Fruit fly (Drosophila melanogaster): ENCODE results near the gene CG3819.
A peak's percentile ranks its signal among the peaks of the same experiment; 100 is the strongest.

CG3819 gene

dm6 chr3L:18890283-18891175, 31.4 kb downstream of the CG3819 start, which contains the start of gene CG3961 (continued):
- TF ChIP-seq CG13296 (GFP tag; optimal IDR thresholded peaks at IDR 0.05) = peak; percentile 97
- TF ChIP-seq klu (GFP tag; IDR thresholded peaks at IDR 0.05) = peak; percentile 91
- no peak for TF ChIP-seq p53 (GFP tag; optimal IDR thresholded peaks at IDR 0.05)
- peak; percentile 97 for TF ChIP-seq CG16815 (GFP tag; optimal IDR thresholded peaks at IDR 0.05)
- peak; percentile 82 for TF ChIP-seq mam (GFP tag; optimal IDR thresholded peaks at IDR 0.05)
- TF ChIP-seq CG14014 (GFP tag; IDR thresholded peaks at IDR 0.05) = peak; percentile 88
- TF ChIP-seq YL-1 (GFP tag; optimal IDR thresholded peaks at IDR 0.05) = peak; percentile 88
- TF ChIP-seq Myb (GFP tag; optimal IDR thresholded peaks at IDR 0.05) = peak; percentile 58
- TF ChIP-seq CG9876 (GFP tag; optimal IDR thresholded peaks at IDR 0.05) = peak; percentile 57
- TF ChIP-seq Bteb2 (GFP tag; optimal IDR thresholded peaks at IDR 0.05) = peak; percentile 91
- TF ChIP-seq Mrtf (GFP tag; IDR thresholded peaks at IDR 0.05) = peak; percentile 84; the same call in 1 of the 3 replicates
- TF ChIP-seq bab2 (GFP tag; optimal IDR thresholded peaks at IDR 0.05) = peak; percentile 93
- TF ChIP-seq wor (GFP tag; IDR thresholded peaks at IDR 0.05) = peak; percentile 95
- TF ChIP-seq BEAF-32 (GFP tag; optimal IDR thresholded peaks at IDR 0.05) = peak; percentile 18
- TF ChIP-seq TFAM (GFP tag; optimal IDR thresholded peaks at IDR 0.05) = peak; percentile 88
- peak; percentile 86 for TF ChIP-seq Deaf1 (tag; optimal IDR thresholded peaks at IDR 0.05)
- TF ChIP-seq PHDP (tag; optimal IDR thresholded peaks at IDR 0.05) = peak; percentile 97
- TF ChIP-seq grau (tag; optimal IDR thresholded peaks at IDR 0.05) = peak; percentile 98
- TF ChIP-seq Rfx (GFP tag; IDR thresholded peaks at IDR 0.05) = peak; percentile 82; the same call in 1 of the 2 replicates
- peak; percentile 84 for TF ChIP-seq CG4854 (GFP tag; optimal IDR thresholded peaks at IDR 0.05)
- peak; percentile 83 for TF ChIP-seq CHES-1-like (GFP tag; optimal IDR thresholded peaks at IDR 0.05)
- peak; percentile 59 for TF ChIP-seq tx (GFP tag; optimal IDR thresholded peaks at IDR 0.05)
- TF ChIP-seq Doc3 (GFP tag; IDR thresholded peaks at IDR 0.05; ENCODE audit: partially characterized antibody) = no peak
- TF ChIP-seq salm (tag; optimal IDR thresholded peaks at IDR 0.05) = peak; percentile 97
- TF ChIP-seq MBD-R2 (GFP tag; IDR thresholded peaks at IDR 0.05) = peak; percentile 44; the same call in 1 of the 2 replicates
- TF ChIP-seq Ravus (GFP tag; IDR thresholded peaks at IDR 0.05) = peak; percentile 71
- TF ChIP-seq CG15269 (tag; optimal IDR thresholded peaks at IDR 0.05) = peak; percentile 97
- no peak for TF ChIP-seq pfk (GFP tag; optimal IDR thresholded peaks at IDR 0.05)
- TF ChIP-seq unc-4 (GFP tag; IDR thresholded peaks at IDR 0.05; ENCODE audit: partially characterized antibody) = no peak
- peak; percentile 89 for TF ChIP-seq CG6654 (GFP tag; optimal IDR thresholded peaks at IDR 0.05)
- TF ChIP-seq disco-r (GFP tag; optimal IDR thresholded peaks at IDR 0.05) = peak; percentile 68
- peak; percentile 77 for TF ChIP-seq fu2 (GFP tag; optimal IDR thresholded peaks at IDR 0.05)
- TF ChIP-seq CG17361 (GFP tag; IDR thresholded peaks at IDR 0.05) = peak; percentile 100
- peak; percentile 97 for TF ChIP-seq Blimp-1 (GFP tag; optimal IDR thresholded peaks at IDR 0.05)
- TF ChIP-seq wek (GFP tag; optimal IDR thresholded peaks at IDR 0.05) = peak; percentile 67
- TF ChIP-seq CG4328 (GFP tag; optimal IDR thresholded peaks at IDR 0.05) = peak; percentile 96
- no peak for TF ChIP-seq cad (GFP tag; optimal IDR thresholded peaks at IDR 0.05)
- no peak; the same call in 1 of the 2 replicates for TF ChIP-seq amos (GFP tag; IDR thresholded peaks at IDR 0.05; ENCODE audit: partially characterized antibody)
- peak; percentile 95 for TF ChIP-seq Lhr (GFP tag; optimal IDR thresholded peaks at IDR 0.05)
- TF ChIP-seq chn (GFP tag; optimal IDR thresholded peaks at IDR 0.05) = peak; percentile 92
- TF ChIP-seq jigr1 (GFP tag; IDR thresholded peaks at IDR 0.05) = peak; percentile 94
- TF ChIP-seq CG11560 (tag; IDR thresholded peaks at IDR 0.05) = peak; percentile 84; the same call in 2 of the 3 replicates
- TF ChIP-seq CG4404 (GFP tag; IDR thresholded peaks at IDR 0.05) = peak; percentile 89
- TF ChIP-seq CG4730 (GFP tag; IDR thresholded peaks at IDR 0.05) = peak; percentile 82
- TF ChIP-seq CG7271 (tag; optimal IDR thresholded peaks at IDR 0.05) = peak; percentile 57
- peak; percentile 90 for TF ChIP-seq CG16863 (GFP tag; optimal IDR thresholded peaks at IDR 0.05)
- peak; percentile 88 for TF ChIP-seq ase (GFP tag; IDR thresholded peaks at IDR 0.05)
- peak; percentile 72 for TF ChIP-seq Antp (GFP tag; optimal IDR thresholded peaks at IDR 0.05)
- peak; percentile 98 for TF ChIP-seq Sox102F (GFP tag; optimal IDR thresholded peaks at IDR 0.05)

All from whole organism, embryonic.